Fruit fly (Drosophila melanogaster): ENCODE data around the gene CG42713.

- TF ChIP-seq Crg-1 (GFP tag; optimal IDR thresholded peaks at IDR 0.05) (no peak), CG14711 (tag; optimal IDR thresholded peaks at IDR 0.05) (no peak), pad (GFP tag; optimal IDR thresholded peaks at IDR 0.05) (no peak), CG33017 (tag; optimal IDR thresholded peaks at IDR 0.05) (no peak), kay (GFP tag; ENCODE audit: borderline replicate concordance) (no peak), CG5204 (GFP tag; optimal IDR thresholded peaks at IDR 0.05) (no peak), Hr96 (GFP tag; optimal IDR thresholded peaks at IDR 0.05) (no peak), CG7101 (tag; optimal IDR thresholded peaks at IDR 0.05) (no peak), CG11617 (GFP tag; optimal IDR thresholded peaks at IDR 0.05) (no peak), tj (GFP tag; optimal IDR thresholded peaks at IDR 0.05) (no peak)
These were observed 26.7 kb upstream of the CG42713 start, which contains the start of gene CG32988 for dm6 chr2L:8864564-8864963.

All from whole organism, adult.